Fruit fly (Drosophila melanogaster) whole organism, embryonic: ENCODE results near the gene CG43089.

Source experiments
- CG12104 ChIP-seq: fragments of 200-800 bp; sonication (Bioruptor generic); optimal IDR thresholded peaks from 3 replicates; lab custom pipeline; 2016; ENCODE audit warnings: missing biosample characterization, missing genetic modification characterization
- CG34224 ChIP-seq: fragments of 200-800 bp; sonication (Bioruptor generic); IDR thresholded peaks from 3 replicates; pipeline ENCODE4 v1.3.6; 2022; ENCODE audit warnings: missing biosample characterization, missing genetic modification characterization; ENCODE audit not compliant: partially characterized antibody
- Hr51 ChIP-seq, 2 experiments: fragments of 200-800 bp; sonication (Bioruptor generic); optimal IDR thresholded peaks; 2 replicates in 1 of 2; 3 replicates in 1 of 2; lab custom pipeline; 2016 to 2018; ENCODE audit warnings: missing biosample characterization in 2 of 2, missing genetic modification characterization in 2 of 2, mild to moderate bottlenecking in 1 of 2, moderate library complexity in 1 of 2
- zen2 ChIP-seq: fragments of 200-800 bp; sonication (Bioruptor generic); IDR thresholded peaks from 3 replicates; pipeline ENCODE4 v1.3.6; 2022; ENCODE audit warnings: missing biosample characterization, missing genetic modification characterization; ENCODE audit not compliant: partially characterized antibody

DNA sequence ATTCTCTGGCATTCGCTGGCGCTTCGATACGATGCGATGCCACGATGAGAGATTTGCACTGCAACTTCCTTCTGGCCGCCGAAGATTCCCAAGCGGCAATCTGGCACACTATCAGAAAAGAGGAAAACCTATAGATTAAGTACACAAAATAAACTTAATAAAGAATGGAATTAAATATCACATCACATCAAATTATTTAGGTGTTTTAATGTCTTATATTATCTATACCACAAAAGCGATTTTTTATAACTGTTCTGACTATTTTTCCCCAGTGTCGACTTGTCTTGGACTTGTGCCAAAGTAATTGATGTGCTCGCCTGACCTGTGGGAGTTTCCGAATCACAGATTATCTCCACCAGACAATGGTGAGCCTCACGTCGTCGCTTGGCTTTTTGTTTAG lies 18.4 kb upstream of the CG43089 start:
- TF ChIP-seq Hr51 (GFP tag; optimal IDR thresholded peaks at IDR 0.05; lab: Kevin White, UChicago), result no peak
- TF ChIP-seq CG12104 (GFP tag; lab: Kevin White, UChicago), result no peak
- TF ChIP-seq CG34224 (GFP tag; lab: Robert Waterston, UW), result no peak
- TF ChIP-seq zen2 (GFP tag; lab: Robert Waterston, UW), result no peak
